Fruit fly (Drosophila melanogaster): ENCODE data around the gene CG43386.
A peak's percentile ranks its signal among the peaks of the same experiment; 100 is the strongest.

The CG43386 gene

DNA sequence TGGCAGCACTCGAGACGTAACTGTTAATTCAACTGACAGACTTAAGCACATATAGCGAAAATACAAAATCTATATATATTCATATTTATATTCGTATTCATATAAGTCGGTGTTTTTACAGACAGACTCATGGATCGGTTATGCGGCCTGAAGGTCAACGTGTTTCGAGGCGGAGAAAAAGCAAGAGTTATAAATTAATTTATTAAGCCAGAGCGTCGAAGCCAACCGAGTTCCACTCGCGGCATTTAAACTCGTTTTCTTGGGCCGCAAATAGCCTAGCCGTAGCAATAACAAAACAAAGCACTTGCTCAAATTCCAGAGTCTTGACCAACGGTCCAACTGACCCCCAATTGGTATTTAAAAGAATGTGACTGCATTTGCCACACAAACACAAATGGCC, 43.7 kb upstream of the CG43386 start:
- TF ChIP-seq CG15336 (GFP tag; IDR thresholded peaks at IDR 0.05): no peak
- TF ChIP-seq Lpt (GFP tag; optimal IDR thresholded peaks at IDR 0.05): no peak
- TF ChIP-seq acj6 (GFP tag; optimal IDR thresholded peaks at IDR 0.05): no peak
- TF ChIP-seq dac (GFP tag; optimal IDR thresholded peaks at IDR 0.05): no peak
- no peak for TF ChIP-seq CG6808 (GFP tag; optimal IDR thresholded peaks at IDR 0.05)
- TF ChIP-seq Eip93F (GFP tag; optimal IDR thresholded peaks at IDR 0.05): no peak
- TF ChIP-seq CG4318 (GFP tag; optimal IDR thresholded peaks at IDR 0.05): no peak
- TF ChIP-seq CG11902 (GFP tag; optimal IDR thresholded peaks at IDR 0.05): no peak
- no peak for TF ChIP-seq Eip75B (GFP tag; optimal IDR thresholded peaks at IDR 0.05)

DNA sequence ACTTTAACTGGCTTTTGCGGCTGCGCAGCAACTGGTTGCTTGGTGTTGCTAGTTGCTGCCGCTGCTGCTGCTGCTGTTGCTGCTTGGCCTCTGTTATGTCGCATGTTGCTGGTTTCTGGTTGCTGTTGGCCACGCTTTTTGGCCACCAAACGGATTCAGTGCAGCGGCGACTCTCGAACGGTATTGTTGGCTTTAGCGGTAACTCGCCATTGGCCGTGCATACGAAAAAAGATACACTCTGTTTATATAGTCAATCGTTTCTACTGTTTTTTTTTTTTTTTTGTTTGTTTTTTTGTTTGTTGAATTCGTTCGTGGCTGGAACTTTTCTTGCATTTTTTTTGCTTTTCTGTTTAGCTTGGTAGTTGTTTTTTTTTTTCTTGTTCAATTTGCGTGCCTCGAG, 39.5 kb upstream of the CG43386 start, which contains the start of gene Cht6:
Cht6 (plus strand) TSS at position 122 of the 400 bp plus-strand sequence.
- no peak for TF ChIP-seq CG3032 (tag; optimal IDR thresholded peaks at IDR 0.05)
- TF ChIP-seq CG8119 (GFP tag; IDR thresholded peaks at IDR 0.05): 0 out of 3 replicates have a peak, but pooled peaks have one; percentile 41
- TF ChIP-seq acj6 (GFP tag; optimal IDR thresholded peaks at IDR 0.05): no peak
- peak; percentile 61 for TF ChIP-seq Eip78C (GFP tag)
- TF ChIP-seq CG15336 (GFP tag; IDR thresholded peaks at IDR 0.05): peak; percentile 11; the same call in 1 of the 2 replicates
- no peak for TF ChIP-seq Gug (GFP tag; IDR thresholded peaks at IDR 0.05)
- TF ChIP-seq CG3919 (GFP tag; optimal IDR thresholded peaks at IDR 0.05): peak; percentile 14
- TF ChIP-seq eg (GFP tag; IDR thresholded peaks at IDR 0.05): peak; percentile 61

DNA sequence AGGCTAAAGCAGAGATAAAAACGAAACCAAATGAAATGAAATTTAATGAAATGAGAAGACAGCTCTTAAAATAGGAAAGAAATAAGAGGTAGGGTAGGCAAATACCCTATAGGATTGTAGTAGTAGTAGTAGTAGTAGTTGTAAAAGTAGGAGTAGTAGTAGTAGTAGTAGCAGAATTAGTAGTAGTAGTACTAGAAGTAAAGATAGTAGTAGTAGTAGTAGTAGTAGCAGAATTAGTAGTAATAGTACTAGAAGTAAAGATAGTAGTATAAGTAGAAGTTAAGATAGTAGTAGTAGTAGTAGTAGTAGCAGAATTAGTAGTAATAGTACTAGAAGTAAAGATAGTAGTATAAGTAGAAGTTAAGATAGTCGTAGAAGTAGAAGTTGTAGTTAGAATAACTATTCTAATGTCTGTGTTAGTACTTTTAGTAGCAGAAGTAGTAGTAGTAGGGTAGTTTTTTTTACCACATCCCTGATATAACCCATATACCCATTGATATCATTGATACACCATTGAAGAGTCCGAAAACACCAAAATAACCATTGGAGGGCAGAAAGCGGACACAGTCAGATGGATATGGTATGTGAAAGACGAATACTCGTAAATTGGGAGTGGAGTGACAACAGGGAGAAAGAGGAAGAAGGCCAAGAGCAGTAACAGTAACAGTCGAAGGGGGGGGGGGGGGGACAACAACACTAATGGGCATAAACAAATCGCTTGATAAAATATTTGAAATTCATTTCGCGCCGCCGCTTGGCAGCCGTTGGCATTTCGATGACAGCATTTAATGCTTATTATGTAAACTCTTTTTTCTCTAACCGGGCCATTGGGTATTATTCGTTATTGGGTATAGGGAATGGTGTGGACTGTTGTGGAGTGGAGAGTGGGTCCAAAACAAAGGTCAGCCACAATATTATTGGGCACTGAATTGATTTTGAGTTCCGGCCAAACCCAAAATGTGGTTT, 37.8 kb upstream of the CG43386 start:
- TF ChIP-seq CG34406 (GFP tag; optimal IDR thresholded peaks at IDR 0.05): no peak
- no peak for TF ChIP-seq OdsH (GFP tag; optimal IDR thresholded peaks at IDR 0.05)
- no peak for TF ChIP-seq acj6 (GFP tag; optimal IDR thresholded peaks at IDR 0.05)
- TF ChIP-seq spab (GFP tag; optimal IDR thresholded peaks at IDR 0.05): no peak
- no peak for TF ChIP-seq CG10631 (GFP tag; optimal IDR thresholded peaks at IDR 0.05)
- no peak for TF ChIP-seq CG3919 (GFP tag; optimal IDR thresholded peaks at IDR 0.05)
- no peak for TF ChIP-seq svp (GFP tag)
- TF ChIP-seq dsx (GFP tag; optimal IDR thresholded peaks at IDR 0.05; ENCODE audit: poor library complexity, severe bottlenecking): no peak
- no peak for TF ChIP-seq CG3032 (tag; optimal IDR thresholded peaks at IDR 0.05)
- no peak for TF ChIP-seq CG32006 (GFP tag; optimal IDR thresholded peaks at IDR 0.05)
- no peak for TF ChIP-seq Eip93F (GFP tag; optimal IDR thresholded peaks at IDR 0.05)
- no peak for TF ChIP-seq CG6808 (GFP tag; optimal IDR thresholded peaks at IDR 0.05)
- TF ChIP-seq CG11902 (GFP tag; optimal IDR thresholded peaks at IDR 0.05): no peak

DNA sequence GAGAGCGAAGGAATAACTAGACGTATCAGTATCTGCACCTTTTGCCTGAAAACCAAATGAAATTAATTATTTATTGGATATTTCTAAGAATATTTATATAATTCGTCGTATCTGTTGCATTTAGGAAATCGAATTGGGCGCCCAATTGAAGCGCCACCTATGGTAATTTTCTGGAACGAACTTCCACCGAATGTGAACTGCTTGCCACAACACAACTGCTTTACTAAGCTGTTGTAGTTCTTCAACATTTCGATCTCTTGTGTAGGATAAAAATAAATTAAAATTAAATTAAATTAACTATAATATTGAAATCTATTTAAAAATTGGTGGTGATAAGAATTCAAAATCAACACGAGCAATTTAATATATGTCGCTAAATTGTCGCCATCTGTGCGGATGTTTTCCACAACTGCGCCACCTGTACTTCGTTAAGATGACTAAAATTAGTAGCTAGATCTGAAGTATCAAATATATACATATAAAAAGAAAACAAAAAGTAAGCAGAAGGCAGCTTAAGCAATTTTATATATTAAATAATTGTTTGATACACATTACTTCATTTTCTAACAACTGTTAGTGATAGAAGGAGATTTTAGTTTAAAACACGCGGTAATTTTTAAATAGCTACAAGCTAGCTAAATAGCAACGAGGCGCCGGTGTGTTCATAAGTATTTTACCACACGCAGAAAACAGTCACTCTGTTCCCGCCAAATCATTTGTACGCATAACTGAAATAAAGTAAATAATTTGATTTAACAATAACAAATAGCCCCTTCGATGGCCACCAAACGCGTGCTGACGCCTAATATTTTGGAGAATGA, 32.8 kb upstream of the CG43386 start, which contains the start of gene Dna2:
Dna2 (plus strand) TSS at position 688 of the 821 bp plus-strand sequence.
- TF ChIP-seq Ets96B (tag; optimal IDR thresholded peaks at IDR 0.05) (no peak), Eip78C (GFP tag) (peak; percentile 44), CG8119 (GFP tag; IDR thresholded peaks at IDR 0.05) (no peak), cyc (GFP tag; optimal IDR thresholded peaks at IDR 0.05) (peak; percentile 35), CG3032 (tag; optimal IDR thresholded peaks at IDR 0.05) (peak; percentile 14), Hr39 (GFP tag; optimal IDR thresholded peaks at IDR 0.05) (peak; percentile 47), pdm3 (GFP tag; optimal IDR thresholded peaks at IDR 0.05) (peak; percentile 1), CG6163 (GFP tag; IDR thresholded peaks at IDR 0.05) (no peak), fkh (GFP tag; optimal IDR thresholded peaks at IDR 0.05) (peak; percentile 19), fd85E (GFP tag; optimal IDR thresholded peaks at IDR 0.05) (no peak), CG1621 (tag; optimal IDR thresholded peaks at IDR 0.05) (no peak), acj6 (GFP tag; optimal IDR thresholded peaks at IDR 0.05) (no peak), CG31627 (GFP tag; optimal IDR thresholded peaks at IDR 0.05) (peak; percentile 42), lz (GFP tag; optimal IDR thresholded peaks at IDR 0.05) (peak; percentile 15), Sox15 (GFP tag; optimal IDR thresholded peaks at IDR 0.05) (no peak), Met (GFP tag; optimal IDR thresholded peaks at IDR 0.05) (peak; percentile 20)

Data from whole organism, prepupa.